Worm (Caenorhabditis elegans) whole organism, L3 larva: ENCODE data around the gene rad-50.

Experiments
- R02D3.7 ChIP-seq: fragments of 150-350 bp; optimal IDR thresholded peaks from 2 replicates; lab custom pipeline; 2014; ENCODE audit warnings: missing biosample characterization, missing genetic modification characterization
- elt-1 ChIP-seq: fragments of 150-350 bp; optimal IDR thresholded peaks from 2 replicates; lab custom pipeline; 2014; ENCODE audit warnings: missing biosample characterization, missing genetic modification characterization
- elt-2 ChIP-seq: sonication (generic microtip); optimal IDR thresholded peaks from 2 replicates; lab custom pipeline; 2016; ENCODE audit warnings: missing genetic modification reagents, mild to moderate bottlenecking, missing genetic modification characterization, missing compliant biosample characterization
- nhr-12 ChIP-seq: fragments of 150-350 bp; optimal IDR thresholded peaks from 2 replicates; lab custom pipeline; 2014; ENCODE audit warnings: missing biosample characterization, missing genetic modification characterization
- nhr-67 ChIP-seq: fragments of 150-350 bp; optimal IDR thresholded peaks from 2 replicates; lab custom pipeline; 2014; ENCODE audit warnings: missing biosample characterization, missing genetic modification characterization
- nhr-76 ChIP-seq: fragments of 150-350 bp; sonication (generic microtip); optimal IDR thresholded peaks from 5 replicates; lab custom pipeline; 2014; ENCODE audit warnings: missing biosample characterization, missing genetic modification characterization
- skn-1 ChIP-seq: fragments of 150-350 bp; optimal IDR thresholded peaks from 2 replicates; lab custom pipeline; 2014; ENCODE audit warnings: missing biosample characterization, missing genetic modification characterization
- unc-39 ChIP-seq: sonication (generic microtip); optimal IDR thresholded peaks from 4 replicates; lab custom pipeline; 2017; ENCODE audit warnings: missing biosample characterization, missing genetic modification characterization
- unc-62 ChIP-seq: fragments of 150-350 bp; sonication (generic microtip); optimal IDR thresholded peaks from 4 replicates; lab custom pipeline; 2014; ENCODE audit warnings: missing biosample characterization, missing genetic modification reagents, missing genetic modification characterization
- zag-1 ChIP-seq: fragments of 150-350 bp; optimal IDR thresholded peaks from 2 replicates; lab custom pipeline; 2014; ENCODE audit warnings: missing biosample characterization, missing genetic modification characterization

ce11 chrV:12295015-12295414, 49.6 kb downstream of the rad-50 start:
- TF ChIP-seq nhr-76 (tag; lab: Kevin White, UChicago) (no peak), elt-1 (no peak), nhr-12 (tag; lab: Kevin White, UChicago) (no peak), zag-1 (tag; lab: Kevin White, UChicago) (no peak), unc-39 (tag; lab: Kevin White, UChicago) (no peak), elt-2 (tag; lab: Kevin White, UChicago) (no peak), unc-62 (GFP tag; lab: Kevin White, UChicago) (no peak), skn-1 (no peak), nhr-67 (tag; lab: Kevin White, UChicago) (no peak), R02D3.7 (tag; lab: Kevin White, UChicago) (no peak)
